ENCODE assay signal across 1 fruit fly cellular context in genomic region chrX:12665796-12666338, dm6.
TF ChIP-seq lines count a peak whose summit lies in the region.

No protein-coding gene starts in this region.

TF ChIP-seq in whole organism, embryonic, 481 proteins besides CTCF, POLR2A, EP300 and RAD21 (continued from another document):
- TF ChIP-seq CG31441 (GFP tag; IDR thresholded peaks at IDR 0.05; lab: Robert Waterston, UW): 0 out of 2 replicates have a peak, but pooled peaks have one; percentile 4
- TF ChIP-seq Adf1 (GFP tag; IDR thresholded peaks at IDR 0.05; lab: Robert Waterston, UW): peak; percentile 75
- peak; percentile 9 for TF ChIP-seq CG7839 (tag; optimal IDR thresholded peaks at IDR 0.05; lab: Kevin White, UChicago)
